Worm (Caenorhabditis elegans): ENCODE results near the gene chil-10.

DNA sequence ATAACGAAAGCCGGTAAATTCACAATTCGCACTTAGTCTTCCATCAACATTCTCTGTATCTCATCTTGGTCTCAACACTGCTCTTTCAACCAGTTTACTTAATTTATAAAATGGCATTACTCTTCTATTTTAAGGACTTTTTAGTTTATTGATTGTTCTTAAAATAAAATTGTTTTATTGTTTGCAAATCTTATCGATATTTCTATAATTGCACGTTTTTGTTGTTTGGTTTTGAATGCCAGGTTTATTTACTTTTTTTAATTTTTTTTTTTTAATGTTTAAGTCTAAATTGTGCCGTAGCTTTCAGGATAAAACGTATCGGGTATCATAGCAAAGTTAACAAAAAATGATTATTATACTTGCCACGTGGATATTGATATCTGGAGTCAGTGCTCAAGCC lies at the start of gene chil-10:
- TF ChIP-seq pag-3 (tag; optimal IDR thresholded peaks at IDR 0.05; ENCODE audit: borderline replicate concordance) (no peak), eyg-1 (tag; optimal IDR thresholded peaks at IDR 0.05) (no peak), ceh-34 (tag; optimal IDR thresholded peaks at IDR 0.05) (no peak), dmd-4 (tag; optimal IDR thresholded peaks at IDR 0.05; ENCODE audit: borderline replicate concordance) (no peak), pha-4 (tag; optimal IDR thresholded peaks at IDR 0.05) (no peak), ceh-6 (GFP tag; optimal IDR thresholded peaks at IDR 0.05) (no peak), hlh-13 (GFP tag; optimal IDR thresholded peaks at IDR 0.05) (no peak), ceh-14 (tag; optimal IDR thresholded peaks at IDR 0.05) (no peak)

Data from whole organism, late embryonic.